Worm (Caenorhabditis elegans) whole organism, late embryonic: ENCODE measurements around the gene T26A5.2.

Experiments used
- C38D4.7 ChIP-seq: fragments of 200-800 bp; sonication (Bioruptor generic); optimal IDR thresholded peaks from 2 replicates; lab custom pipeline; 2018; ENCODE audit warnings: mild to moderate bottlenecking, missing genetic modification characterization, moderate library complexity, missing compliant biosample characterization
- F13H6.1 ChIP-seq: sonication (generic microtip); optimal IDR thresholded peaks from 2 replicates; lab custom pipeline; 2016; ENCODE audit warnings: missing genetic modification characterization, missing compliant biosample characterization
- K02D7.2 ChIP-seq: sonication (generic microtip); optimal IDR thresholded peaks from 2 replicates; lab custom pipeline; 2017; ENCODE audit warnings: mild to moderate bottlenecking, missing genetic modification characterization, missing compliant biosample characterization
- K09A11.1 ChIP-seq: sonication (generic microtip); optimal IDR thresholded peaks from 2 replicates; lab custom pipeline; 2017; ENCODE audit warnings: antibody characterized with exemption, mild to moderate bottlenecking, missing genetic modification characterization, missing compliant biosample characterization; ENCODE audit not compliant: insufficient read depth
- Y22D7AL.16 ChIP-seq: sonication (generic microtip); optimal IDR thresholded peaks from 2 replicates; lab custom pipeline; 2016; ENCODE audit warnings: missing genetic modification characterization, missing compliant biosample characterization
- ama-1 ChIP-seq: fragments of 150-350 bp; optimal IDR thresholded peaks from 2 replicates; lab custom pipeline; 2014
- ceh-14 ChIP-seq: sonication (generic microtip); optimal IDR thresholded peaks from 2 replicates; lab custom pipeline; 2016; ENCODE audit warnings: missing genotype, missing genetic modification characterization, missing compliant biosample characterization
- ceh-18 ChIP-seq: sonication (generic microtip); optimal IDR thresholded peaks from 2 replicates; lab custom pipeline; 2016; ENCODE audit warnings: missing genetic modification characterization, missing compliant biosample characterization
- ceh-2 ChIP-seq: sonication (generic microtip); optimal IDR thresholded peaks from 2 replicates; lab custom pipeline; 2016; ENCODE audit warnings: missing genotype, missing genetic modification characterization, missing compliant biosample characterization
- ceh-22 ChIP-seq: sonication (generic microtip); optimal IDR thresholded peaks from 2 replicates; lab custom pipeline; 2017; ENCODE audit warnings: missing biosample characterization, missing genetic modification characterization
- ceh-31 ChIP-seq: sonication (generic microtip); optimal IDR thresholded peaks from 2 replicates; lab custom pipeline; 2016; ENCODE audit warnings: missing genetic modification characterization, missing compliant biosample characterization
- ceh-34 ChIP-seq: sonication (generic microtip); optimal IDR thresholded peaks from 2 replicates; lab custom pipeline; 2016; ENCODE audit warnings: mild to moderate bottlenecking, missing genetic modification characterization, missing compliant biosample characterization
- che-1 ChIP-seq: sonication (generic microtip); optimal IDR thresholded peaks from 2 replicates; lab custom pipeline; 2016; ENCODE audit warnings: mild to moderate bottlenecking, missing genetic modification characterization, missing compliant biosample characterization
- dmd-4 ChIP-seq: sonication (generic microtip); optimal IDR thresholded peaks from 2 replicates; lab custom pipeline; 2016; ENCODE audit warnings: borderline replicate concordance, missing genetic modification characterization, missing compliant biosample characterization
- dve-1 ChIP-seq: sonication (generic microtip); optimal IDR thresholded peaks from 2 replicates; lab custom pipeline; 2017; ENCODE audit warnings: antibody characterized with exemption, mild to moderate bottlenecking, missing genetic modification characterization, missing compliant biosample characterization
- elt-4 ChIP-seq: sonication (generic microtip); optimal IDR thresholded peaks from 2 replicates; lab custom pipeline; 2016; ENCODE audit warnings: missing genetic modification characterization, missing compliant biosample characterization
- fax-1 ChIP-seq: sonication (generic microtip); optimal IDR thresholded peaks from 2 replicates; lab custom pipeline; 2016; ENCODE audit warnings: missing genotype, missing genetic modification characterization, missing compliant biosample characterization
- fkh-6 ChIP-seq: sonication (generic microtip); optimal IDR thresholded peaks from 2 replicates; lab custom pipeline; 2016; ENCODE audit warnings: missing genetic modification characterization, missing compliant biosample characterization
- hlh-15 ChIP-seq: sonication (generic microtip); optimal IDR thresholded peaks from 2 replicates; lab custom pipeline; 2016; ENCODE audit warnings: missing genetic modification characterization, missing compliant biosample characterization
- hlh-30 ChIP-seq: sonication (generic microtip); optimal IDR thresholded peaks from 2 replicates; lab custom pipeline; 2017; ENCODE audit warnings: antibody characterized with exemption, missing genetic modification characterization, missing compliant biosample characterization; ENCODE audit not compliant: insufficient read depth
- hlh-6 ChIP-seq: sonication (generic microtip); optimal IDR thresholded peaks from 2 replicates; lab custom pipeline; 2016; ENCODE audit warnings: missing genotype, missing genetic modification characterization, missing compliant biosample characterization
- lim-6 ChIP-seq: sonication (generic microtip); optimal IDR thresholded peaks from 2 replicates; lab custom pipeline; 2016; ENCODE audit warnings: missing genetic modification characterization, missing compliant biosample characterization
- mec-3 ChIP-seq: sonication (generic microtip); optimal IDR thresholded peaks from 2 replicates; lab custom pipeline; 2016; ENCODE audit warnings: borderline replicate concordance, missing genetic modification characterization, missing compliant biosample characterization
- nfya-1 ChIP-seq: sonication (generic microtip); optimal IDR thresholded peaks from 2 replicates; lab custom pipeline; 2017; ENCODE audit warnings: missing genetic modification characterization, mild to moderate bottlenecking, missing compliant biosample characterization, antibody characterized with exemption, moderate library complexity
- nhr-232 ChIP-seq: sonication (generic microtip); optimal IDR thresholded peaks from 2 replicates; lab custom pipeline; 2016; ENCODE audit warnings: missing genetic modification characterization, missing compliant biosample characterization
- odd-2 ChIP-seq: sonication (generic microtip); optimal IDR thresholded peaks from 2 replicates; lab custom pipeline; 2017; ENCODE audit warnings: antibody characterized with exemption, mild to moderate bottlenecking, missing genetic modification characterization, missing compliant biosample characterization
- pag-3 ChIP-seq: sonication (generic microtip); optimal IDR thresholded peaks from 2 replicates; lab custom pipeline; 2016; ENCODE audit warnings: missing compliant biosample characterization, missing genetic modification characterization, borderline replicate concordance
- pha-2 ChIP-seq: sonication (generic microtip); optimal IDR thresholded peaks from 2 replicates; lab custom pipeline; 2017; ENCODE audit warnings: mild to moderate bottlenecking, missing genetic modification characterization, missing compliant biosample characterization
- pha-4 ChIP-seq: fragments of 150-350 bp; optimal IDR thresholded peaks from 2 replicates; lab custom pipeline; 2018; ENCODE audit warnings: missing biosample characterization, missing genetic modification reagents, missing genetic modification characterization
- ref-2 ChIP-seq: sonication (generic microtip); optimal IDR thresholded peaks from 2 replicates; lab custom pipeline; 2016; ENCODE audit warnings: missing genetic modification characterization, missing compliant biosample characterization
- rnt-1 ChIP-seq: sonication (generic microtip); optimal IDR thresholded peaks from 2 replicates; lab custom pipeline; 2016; ENCODE audit warnings: missing genetic modification characterization, missing compliant biosample characterization
- sox-2 ChIP-seq: fragments of 200-800 bp; sonication (Bioruptor generic); IDR thresholded peaks from 2 replicates; pipeline ENCODE4 v1.3.6; 2022; ENCODE audit warnings: missing genetic modification reagents, missing genetic modification characterization, missing compliant biosample characterization
- sox-4 ChIP-seq: sonication (generic microtip); optimal IDR thresholded peaks from 2 replicates; lab custom pipeline; 2017; ENCODE audit warnings: mild to moderate bottlenecking, missing genetic modification characterization, inconsistent platforms, missing compliant biosample characterization
- syd-9 ChIP-seq: sonication (generic microtip); optimal IDR thresholded peaks from 2 replicates; lab custom pipeline; 2016; ENCODE audit warnings: mild to moderate bottlenecking, missing genetic modification characterization, moderate library complexity, missing compliant biosample characterization
- tbx-7 ChIP-seq: sonication (generic microtip); optimal IDR thresholded peaks from 2 replicates; lab custom pipeline; 2016; ENCODE audit warnings: missing genotype, missing genetic modification characterization, missing compliant biosample characterization
- unc-3 ChIP-seq, 2 experiments: fragments of 200-800 bp in 1 of 2; sonication (Bioruptor generic) in 1 of 2; sonication (generic microtip) in 1 of 2; conservative IDR thresholded peaks in 1 of 2; optimal IDR thresholded peaks in 1 of 2; 2 replicates each; pipeline versions ENCODE4 v1.3.6 to Lab custom; 2016 to 2022; ENCODE audit warnings: missing compliant biosample characterization in 2 of 2, missing genetic modification characterization in 2 of 2, missing genetic modification reagents in 1 of 2
- unc-42 ChIP-seq: sonication (generic microtip); optimal IDR thresholded peaks from 2 replicates; lab custom pipeline; 2016; ENCODE audit warnings: missing genotype, missing genetic modification characterization, missing compliant biosample characterization
- zip-5 ChIP-seq: sonication (generic microtip); optimal IDR thresholded peaks from 2 replicates; lab custom pipeline; 2016; ENCODE audit warnings: missing genetic modification characterization, missing compliant biosample characterization
- ztf-16 ChIP-seq: sonication (generic microtip); optimal IDR thresholded peaks from 2 replicates; lab custom pipeline; 2017; ENCODE audit warnings: missing genetic modification characterization, missing compliant biosample characterization

Gene T26A5.2

DNA sequence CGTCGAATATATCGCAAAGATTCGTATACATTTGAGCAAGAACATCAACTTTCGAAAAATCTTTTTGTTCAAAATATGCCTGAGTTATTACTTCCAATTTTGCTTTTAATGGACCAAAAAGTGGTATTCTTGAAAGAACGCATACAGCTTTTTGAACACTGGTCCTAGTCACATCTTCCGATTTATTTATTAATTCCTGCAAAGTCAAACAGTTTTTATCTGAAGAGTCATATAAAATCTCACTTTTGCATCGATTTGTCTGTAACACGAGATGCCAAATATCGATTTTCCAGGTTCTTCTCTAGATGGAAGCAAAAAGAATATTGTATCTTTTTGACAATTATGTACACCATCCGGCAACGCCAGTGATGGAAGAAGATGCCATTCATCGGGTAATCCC, 17.3 kb upstream of the T26A5.2 start:
- TF ChIP-seq nhr-232 (tag; lab: Kevin White, UChicago) (no peak), nfya-1 (tag; lab: Kevin White, UChicago) (no peak), pha-4 (tag; lab: Kevin White, UChicago) (no peak), hlh-6 (no peak), Y22D7AL.16 (tag; lab: Kevin White, UChicago) (no peak), F13H6.1 (tag; lab: Kevin White, UChicago) (no peak), C38D4.7 (GFP tag; lab: Kevin White, UChicago) (no peak), hlh-30 (tag; lab: Kevin White, UChicago) (no peak), ceh-22 (tag; lab: Kevin White, UChicago) (no peak), pag-3 (tag; lab: Kevin White, UChicago) (no peak), lim-6 (tag; lab: Kevin White, UChicago) (no peak), sox-4 (tag; lab: Kevin White, UChicago) (no peak)

DNA sequence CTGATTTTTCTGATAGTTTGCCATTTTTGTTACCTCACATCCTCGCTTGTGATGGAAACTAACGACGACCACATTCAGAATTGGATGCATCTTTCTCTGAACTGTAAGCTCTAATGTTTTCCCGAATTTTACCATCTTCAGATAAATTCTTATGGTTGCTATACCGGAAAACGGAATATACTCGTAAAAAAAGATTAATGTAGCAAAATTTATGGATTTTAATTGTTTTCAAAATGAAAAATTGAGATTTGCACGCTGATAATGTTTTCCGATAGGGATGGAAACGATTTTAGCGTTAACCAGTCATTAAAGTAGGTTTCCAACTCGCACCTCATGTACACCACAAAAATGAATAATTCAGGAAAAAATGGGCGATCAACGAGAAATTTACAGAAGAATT, 16.5 kb upstream of the T26A5.2 start, which contains the start of gene T26A5.6:
Gene T26A5.6, minus strand, starts transcription at position 101 of the 400 bp plus-strand sequence.
- TF ChIP-seq Y22D7AL.16 (tag; lab: Kevin White, UChicago) = no peak
- TF ChIP-seq ama-1 (lab: Kevin White, UChicago) = no peak
- no peak for TF ChIP-seq sox-4 (tag; lab: Kevin White, UChicago)
- no peak for TF ChIP-seq dve-1 (tag; lab: Kevin White, UChicago)
- no peak for TF ChIP-seq ztf-16 (tag; lab: Kevin White, UChicago)
- TF ChIP-seq ceh-22 (tag; lab: Kevin White, UChicago) = no peak
- TF ChIP-seq fkh-6 (tag; lab: Kevin White, UChicago) = no peak
- TF ChIP-seq ceh-14 = no peak
- TF ChIP-seq ceh-2 (tag; lab: Kevin White, UChicago) = no peak
- TF ChIP-seq ref-2 (tag; lab: Kevin White, UChicago) = no peak
- no peak for TF ChIP-seq pha-2 (tag; lab: Kevin White, UChicago)
- TF ChIP-seq syd-9 (tag; lab: Kevin White, UChicago) = no peak
- TF ChIP-seq rnt-1 = no peak

DNA sequence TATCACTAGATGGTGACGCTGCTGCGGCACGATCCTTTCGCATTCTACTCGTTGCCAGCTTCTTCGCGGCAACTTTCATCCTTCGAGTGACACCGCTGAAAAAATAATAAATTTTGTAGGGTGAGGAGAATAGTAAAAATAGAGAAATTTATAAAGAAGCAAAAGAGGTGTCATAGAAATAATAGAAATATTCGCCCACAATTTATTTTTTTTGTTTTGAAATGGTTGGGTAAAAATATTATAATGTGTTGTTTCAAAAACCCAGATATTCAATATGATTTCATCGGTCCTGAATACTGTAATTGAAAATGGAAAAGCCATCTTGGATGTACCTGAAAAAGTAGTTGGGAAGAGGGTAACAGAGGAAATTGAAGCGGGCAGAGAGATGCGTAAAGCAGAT, 14.8 kb upstream of the T26A5.2 start, which contains the start of gene set-1:
Gene set-1, minus strand, starts transcription at position 101 of the 400 bp plus-strand sequence.
- TF ChIP-seq pha-2 (tag; lab: Kevin White, UChicago) = no peak
- TF ChIP-seq K09A11.1 = no peak
- no peak for TF ChIP-seq fkh-6 (tag; lab: Kevin White, UChicago)
- no peak for TF ChIP-seq ceh-14
- TF ChIP-seq ceh-31 = no peak
- TF ChIP-seq ceh-22 (tag; lab: Kevin White, UChicago) = no peak
- TF ChIP-seq che-1 (tag; lab: Kevin White, UChicago) = no peak
- no peak for TF ChIP-seq tbx-7 (tag; lab: Kevin White, UChicago)
- TF ChIP-seq unc-3 (GFP tag; conservative IDR thresholded peaks at IDR 0.05; lab: Robert Waterston, UW) = no peak
- no peak for TF ChIP-seq unc-3 (tag; optimal IDR thresholded peaks at IDR 0.05; lab: Kevin White, UChicago)
- no peak for TF ChIP-seq C38D4.7 (GFP tag; lab: Kevin White, UChicago)
- TF ChIP-seq ceh-18 (tag; lab: Kevin White, UChicago) = no peak

DNA sequence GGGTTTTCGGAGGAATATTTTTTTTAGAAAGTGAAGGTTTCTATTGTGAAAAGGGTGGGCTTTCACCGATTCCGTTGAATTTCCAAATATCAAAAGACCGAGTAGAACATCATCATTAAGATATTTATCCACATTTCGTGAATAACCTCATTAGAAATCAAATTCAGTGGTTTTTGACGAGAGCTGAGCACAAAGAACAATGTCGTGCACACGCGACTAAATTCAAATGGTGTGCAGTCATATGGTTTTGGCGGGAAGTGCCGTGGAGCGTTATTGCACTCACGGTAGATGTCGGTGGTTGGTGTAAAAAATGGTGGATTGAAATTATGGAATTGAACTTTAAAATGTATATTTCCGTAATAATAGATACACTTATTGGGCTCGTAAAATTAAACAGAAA, 14.4 kb upstream of the T26A5.2 start:
- TF ChIP-seq hlh-30 (tag; lab: Kevin White, UChicago) (peak; percentile 81), ceh-2 (tag; lab: Kevin White, UChicago) (no peak), ceh-22 (tag; lab: Kevin White, UChicago) (no peak), fkh-6 (tag; lab: Kevin White, UChicago) (no peak)

DNA sequence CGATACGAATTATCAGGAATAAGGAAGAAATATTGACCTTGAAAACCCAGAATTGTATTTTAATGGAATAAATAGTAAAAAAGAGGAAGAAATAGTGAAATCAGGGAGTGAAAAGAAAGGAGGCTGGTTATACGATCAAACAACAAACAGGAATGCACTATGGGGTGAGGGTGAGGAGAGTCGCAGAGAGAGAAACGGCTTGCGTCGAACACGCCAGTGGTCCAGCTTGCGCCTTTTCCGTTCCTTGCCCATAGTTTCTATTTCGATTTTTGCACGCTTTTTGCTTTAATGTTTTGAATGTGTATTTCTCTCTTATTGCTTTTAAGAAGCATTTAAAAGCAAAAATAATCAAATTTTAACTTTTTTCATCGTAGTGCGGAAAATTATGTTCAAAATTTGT, 13.4 kb upstream of the T26A5.2 start:
- TF ChIP-seq pag-3 (tag; lab: Kevin White, UChicago) (no peak), rnt-1 (peak; percentile 41), unc-42 (tag; lab: Kevin White, UChicago) (peak; percentile 56), hlh-15 (peak; percentile 5), elt-4 (tag; lab: Kevin White, UChicago) (no peak), Y22D7AL.16 (tag; lab: Kevin White, UChicago) (no peak), syd-9 (tag; lab: Kevin White, UChicago) (peak; percentile 33), F13H6.1 (tag; lab: Kevin White, UChicago) (peak; percentile 54), mec-3 (tag; lab: Kevin White, UChicago) (no peak), dve-1 (tag; lab: Kevin White, UChicago) (peak; percentile 79), ceh-18 (tag; lab: Kevin White, UChicago) (peak; percentile 64), pha-4 (tag; lab: Kevin White, UChicago) (no peak), hlh-30 (tag; lab: Kevin White, UChicago) (peak; percentile 41), ceh-14 (peak; percentile 68), sox-2 (0 out of 2 replicates have a peak, but pooled peaks have one; percentile 23), fkh-6 (tag; lab: Kevin White, UChicago) (peak; percentile 56), zip-5 (tag; lab: Kevin White, UChicago) (no peak), ceh-34 (tag; lab: Kevin White, UChicago) (peak; percentile 87), C38D4.7 (GFP tag; lab: Kevin White, UChicago) (peak; percentile 32), dmd-4 (tag; lab: Kevin White, UChicago) (no peak), K02D7.2 (tag; lab: Kevin White, UChicago) (no peak), odd-2 (tag; lab: Kevin White, UChicago) (no peak), ceh-31 (peak; percentile 75), ztf-16 (tag; lab: Kevin White, UChicago) (peak; percentile 74), fax-1 (tag; lab: Kevin White, UChicago) (peak; percentile 40), ref-2 (tag; lab: Kevin White, UChicago) (peak; percentile 32)
